Worm (Caenorhabditis elegans): ENCODE data around the gene dhs-18.

- TF ChIP-seq nhr-41 (GFP tag; IDR thresholded peaks at IDR 0.05) = no peak
- TF ChIP-seq arid-1 (GFP tag; conservative IDR thresholded peaks at IDR 0.05) = no peak
- TF ChIP-seq snpc-4 (tag; optimal IDR thresholded peaks at IDR 0.05) = no peak
- no peak for TF ChIP-seq lin-13 (GFP tag; optimal IDR thresholded peaks at IDR 0.05)
- TF ChIP-seq lin-15B (tag; optimal IDR thresholded peaks at IDR 0.05) = no peak
- TF ChIP-seq ama-1 (optimal IDR thresholded peaks at IDR 0.05) = no peak
- TF ChIP-seq ceh-62 (tag; optimal IDR thresholded peaks at IDR 0.05) = no peak
- TF ChIP-seq nhr-6 (tag; optimal IDR thresholded peaks at IDR 0.05) = no peak
- TF ChIP-seq mep-1 (tag; optimal IDR thresholded peaks at IDR 0.05) = no peak
- no peak for TF ChIP-seq snpc-1.2 (GFP tag; IDR thresholded peaks at IDR 0.05)
- no peak for TF ChIP-seq mdl-1 (tag; optimal IDR thresholded peaks at IDR 0.05)
- TF ChIP-seq nhr-28 (tag; optimal IDR thresholded peaks at IDR 0.05) = no peak
- no peak for TF ChIP-seq sdz-12 (GFP tag; optimal IDR thresholded peaks at IDR 0.05)
- TF ChIP-seq lim-7 (GFP tag; IDR thresholded peaks at IDR 0.05) = no peak
Observed at ce11 chrV:11078874-11079273, 32.2 kb upstream of the dhs-18 start.
